Fruit fly (Drosophila melanogaster): Measurements from ENCODE around the gene CG12091.
A peak's percentile ranks its signal among the peaks of the same experiment; 100 is the strongest.

The CG12091 gene

DNA sequence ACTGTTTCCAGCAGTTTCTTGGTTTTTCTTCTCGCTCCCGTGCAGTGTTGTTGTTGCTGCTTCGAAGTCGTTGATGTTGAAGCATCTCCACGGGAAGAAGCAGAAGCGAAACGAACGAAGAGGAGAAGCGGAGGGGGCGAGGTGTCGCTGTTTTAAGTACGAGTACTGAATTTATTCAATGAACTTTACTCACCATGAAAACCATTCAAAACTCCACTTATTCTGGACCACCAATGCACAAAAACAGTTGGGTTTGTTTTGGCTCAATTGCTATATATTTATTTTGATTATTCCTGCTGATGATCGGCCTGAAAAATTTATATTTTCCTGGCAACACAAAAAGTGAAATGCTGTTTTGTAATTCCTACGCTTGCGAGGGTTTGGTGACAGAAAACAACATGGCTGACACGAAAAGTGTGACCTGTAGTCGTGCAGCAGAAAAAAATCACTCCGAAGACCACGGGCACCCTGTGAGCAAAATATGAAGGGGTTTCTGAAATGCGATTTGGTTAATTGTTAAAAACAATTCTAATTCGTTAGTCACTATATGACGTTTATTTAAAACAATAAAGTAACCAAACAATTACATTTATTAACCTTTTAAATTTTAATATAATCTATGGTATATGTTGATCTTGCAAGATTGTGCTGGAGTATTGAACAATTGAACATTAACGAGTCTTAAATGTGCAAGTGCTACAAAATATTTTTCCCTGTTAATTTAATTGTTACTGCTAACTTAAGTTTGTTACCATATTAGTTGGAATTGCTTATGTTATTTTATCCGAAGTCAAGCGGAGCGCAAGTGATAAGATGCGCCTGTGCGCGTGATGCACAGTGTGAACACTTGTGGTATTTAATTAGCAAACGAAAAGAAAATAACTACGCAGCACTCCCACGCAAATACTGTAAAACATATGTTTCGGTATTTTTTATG is 31.9 kb upstream of the CG12091 start, which contains the start of gene CG7879 (continued):
- TF ChIP-seq HLHmδ (GFP tag; optimal IDR thresholded peaks at IDR 0.05) (peak; percentile 38), Dek (tag; optimal IDR thresholded peaks at IDR 0.05) (no peak), CG6791 (GFP tag; IDR thresholded peaks at IDR 0.05; ENCODE audit: partially characterized antibody) (0 out of 3 replicates have a peak, but pooled peaks have one; percentile 35), Chrac-16 (GFP tag; optimal IDR thresholded peaks at IDR 0.05) (peak; percentile 20), CG6683 (GFP tag; optimal IDR thresholded peaks at IDR 0.05) (no peak), CG13624 (GFP tag; optimal IDR thresholded peaks at IDR 0.05) (peak; percentile 10), PHDP (tag; optimal IDR thresholded peaks at IDR 0.05) (no peak), D19B (GFP tag; optimal IDR thresholded peaks at IDR 0.05) (no peak), crp (GFP tag; optimal IDR thresholded peaks at IDR 0.05) (peak in 1 of 2 experiments; percentile 73), zfh2 (GFP tag; optimal IDR thresholded peaks at IDR 0.05) (peak; percentile 29), CG10209 (GFP tag; optimal IDR thresholded peaks at IDR 0.05) (peak; percentile 16), CG1647 (GFP tag; optimal IDR thresholded peaks at IDR 0.05) (no peak), lilli (GFP tag; optimal IDR thresholded peaks at IDR 0.05) (peak; percentile 25), ken (GFP tag; IDR thresholded peaks at IDR 0.05) (peak; percentile 33; the same call in 1 of the 3 replicates), Ada2b (GFP tag; IDR thresholded peaks at IDR 0.05) (no peak), fu2 (GFP tag; optimal IDR thresholded peaks at IDR 0.05) (no peak), az2 (GFP tag; optimal IDR thresholded peaks at IDR 0.05) (peak; percentile 15), Trl (optimal IDR thresholded peaks at IDR 0.05) (no peak), Trl (GFP tag; optimal IDR thresholded peaks at IDR 0.05) (no peak), Hand (GFP tag; optimal IDR thresholded peaks at IDR 0.05) (peak; percentile 25), tgo (GFP tag; IDR thresholded peaks at IDR 0.05) (peak; percentile 53; the same call in 2 of the 3 replicates), da (GFP tag; optimal IDR thresholded peaks at IDR 0.05) (no peak), CG30431 (GFP tag; optimal IDR thresholded peaks at IDR 0.05) (no peak), hth (optimal IDR thresholded peaks at IDR 0.05) (no peak), CG2678 (tag; optimal IDR thresholded peaks at IDR 0.05) (no peak), stwl (tag; optimal IDR thresholded peaks at IDR 0.05) (peak; percentile 5), Fer1 (GFP tag; optimal IDR thresholded peaks at IDR 0.05) (peak; percentile 47), cg (GFP tag; optimal IDR thresholded peaks at IDR 0.05) (no peak), nerfin-1 (tag; optimal IDR thresholded peaks at IDR 0.05) (peak; percentile 98), CG3726 (GFP tag; IDR thresholded peaks at IDR 0.05) (no peak), cwo (GFP tag; optimal IDR thresholded peaks at IDR 0.05) (no peak), CG9727 (GFP tag; optimal IDR thresholded peaks at IDR 0.05) (peak; percentile 51), CG5953 (GFP tag; IDR thresholded peaks at IDR 0.05) (0 out of 2 replicates have a peak, but pooled peaks have one; percentile 20), row (GFP tag; IDR thresholded peaks at IDR 0.05) (peak; percentile 79), CG7745 (tag; optimal IDR thresholded peaks at IDR 0.05) (no peak), Poxn (GFP tag; IDR thresholded peaks at IDR 0.05) (no peak), Hmr (GFP tag; optimal IDR thresholded peaks at IDR 0.05) (peak; percentile 10), ewg (GFP tag; optimal IDR thresholded peaks at IDR 0.05) (peak; percentile 33), CG34224 (GFP tag; IDR thresholded peaks at IDR 0.05; ENCODE audit: partially characterized antibody) (no peak), Nf-YC (tag; optimal IDR thresholded peaks at IDR 0.05) (peak; percentile 33), CG8944 (GFP tag; optimal IDR thresholded peaks at IDR 0.05) (peak; percentile 2), otp (GFP tag; IDR thresholded peaks at IDR 0.05) (0 out of 3 replicates have a peak, but pooled peaks have one; percentile 16), CG2202 (tag; optimal IDR thresholded peaks at IDR 0.05) (no peak), H15 (GFP tag; IDR thresholded peaks at IDR 0.05) (no peak), CG3847 (GFP tag; IDR thresholded peaks at IDR 0.05) (peak; percentile 45), hkb (optimal IDR thresholded peaks at IDR 0.05) (no peak), hkb (GFP tag; IDR thresholded peaks at IDR 0.05) (0 out of 2 replicates have a peak, but pooled peaks have one; percentile 24), CG17802 (tag; optimal IDR thresholded peaks at IDR 0.05) (peak; percentile 74), CG16815 (GFP tag; optimal IDR thresholded peaks at IDR 0.05) (peak; percentile 26)
